Fruit fly (Drosophila melanogaster) whole organism, embryonic: ENCODE results near the gene Reck.

Experiments
- ATbp ChIP-seq: fragments of 200-800 bp; sonication (Bioruptor generic); optimal IDR thresholded peaks from 2 replicates; lab custom pipeline; 2017; ENCODE audit warnings: missing biosample characterization, mild to moderate bottlenecking, missing genetic modification characterization, missing genetic modification reagents
- CG10267 ChIP-seq: fragments of 200-800 bp; sonication (Bioruptor generic); optimal IDR thresholded peaks from 2 replicates; lab custom pipeline; 2018; ENCODE audit warnings: missing biosample characterization, mild to moderate bottlenecking, missing genetic modification characterization, moderate library complexity
- CG10274 ChIP-seq: fragments of 200-800 bp; sonication (Bioruptor generic); optimal IDR thresholded peaks from 3 replicates; lab custom pipeline; 2017; ENCODE audit warnings: missing biosample characterization, mild to moderate bottlenecking, missing genetic modification characterization
- CG10366 ChIP-seq: fragments of 200-800 bp; sonication (Bioruptor generic); IDR thresholded peaks from 2 replicates; pipeline ENCODE4 v1.3.6; 2022; ENCODE audit warnings: missing biosample characterization, missing genetic modification characterization
- CG10431 ChIP-seq: fragments of 200-800 bp; sonication (Bioruptor generic); optimal IDR thresholded peaks from 3 replicates; lab custom pipeline; 2018; ENCODE audit warnings: missing biosample characterization, mild to moderate bottlenecking, missing genetic modification characterization
- CG11085 ChIP-seq: fragments of 200-800 bp; sonication (Bioruptor generic); IDR thresholded peaks from 2 replicates; pipeline ENCODE4 v1.3.6; 2022; ENCODE audit warnings: missing biosample characterization, missing genetic modification characterization
- CG11247 ChIP-seq: fragments of 200-800 bp; sonication (Bioruptor generic); IDR thresholded peaks from 2 replicates; pipeline ENCODE4 v1.3.6; 2022; ENCODE audit warnings: missing biosample characterization, missing genetic modification characterization
- CG12942 ChIP-seq: fragments of 200-800 bp; sonication (Bioruptor generic); optimal IDR thresholded peaks from 3 replicates; lab custom pipeline; 2016; ENCODE audit warnings: missing biosample characterization, missing genetic modification characterization
- CG13296 ChIP-seq: fragments of 200-800 bp; sonication (Bioruptor generic); optimal IDR thresholded peaks from 3 replicates; lab custom pipeline; 2018; ENCODE audit warnings: missing biosample characterization, mild to moderate bottlenecking, missing genetic modification characterization
- CG14965 ChIP-seq: fragments of 200-800 bp; sonication (Bioruptor generic); optimal IDR thresholded peaks from 2 replicates; lab custom pipeline; 2016; ENCODE audit warnings: missing biosample characterization, missing genetic modification characterization, borderline replicate concordance
- CG1647 ChIP-seq: fragments of 200-800 bp; sonication (Bioruptor generic); optimal IDR thresholded peaks from 3 replicates; lab custom pipeline; 2016; ENCODE audit warnings: missing biosample characterization, missing genetic modification characterization
- CG16863 ChIP-seq: fragments of 200-800 bp; sonication (Bioruptor generic); optimal IDR thresholded peaks from 3 replicates; lab custom pipeline; 2016; ENCODE audit warnings: missing biosample characterization, missing genetic modification characterization
- CG17186 ChIP-seq: fragments of 200-800 bp; sonication (Bioruptor generic); optimal IDR thresholded peaks from 3 replicates; lab custom pipeline; 2017; ENCODE audit warnings: missing biosample characterization, missing genetic modification reagents, missing genetic modification characterization
- CG18262 ChIP-seq: fragments of 200-800 bp; optimal IDR thresholded peaks from 3 replicates; lab custom pipeline; 2019; ENCODE audit warnings: missing biosample characterization, mild to moderate bottlenecking, missing genetic modification characterization, moderate library complexity
- CG2129 ChIP-seq: fragments of 200-800 bp; sonication (Bioruptor generic); IDR thresholded peaks from 2 replicates; pipeline ENCODE4 v1.3.6; 2022; ENCODE audit warnings: missing biosample characterization, missing genetic modification characterization; ENCODE audit not compliant: partially characterized antibody
- CG3163 ChIP-seq: fragments of 200-800 bp; sonication (Bioruptor generic); optimal IDR thresholded peaks from 3 replicates; lab custom pipeline; 2016; ENCODE audit warnings: missing biosample characterization, missing genetic modification characterization
- CG32772 ChIP-seq: fragments of 200-800 bp; sonication (Bioruptor generic); IDR thresholded peaks from 2 replicates; pipeline ENCODE4 v1.3.6; 2022; ENCODE audit warnings: missing biosample characterization, missing genetic modification characterization
- CG3281 ChIP-seq: fragments of 200-800 bp; sonication (Bioruptor generic); optimal IDR thresholded peaks from 3 replicates; lab custom pipeline; 2017; ENCODE audit warnings: missing biosample characterization, mild to moderate bottlenecking, missing genetic modification characterization
- CG4617 ChIP-seq: fragments of 200-800 bp; sonication (Bioruptor generic); optimal IDR thresholded peaks from 3 replicates; lab custom pipeline; 2016; ENCODE audit warnings: missing biosample characterization, missing genetic modification characterization, borderline replicate concordance
- CG7271 ChIP-seq: fragments of 200-800 bp; sonication (Bioruptor generic); optimal IDR thresholded peaks from 2 replicates; lab custom pipeline; 2018; ENCODE audit warnings: missing biosample characterization, mild to moderate bottlenecking, missing genetic modification characterization, moderate library complexity
- CG7786 ChIP-seq: fragments of 200-800 bp; sonication (Bioruptor generic); optimal IDR thresholded peaks from 2 replicates; lab custom pipeline; 2016; ENCODE audit warnings: missing biosample characterization, missing genetic modification characterization
- CG7963 ChIP-seq: fragments of 200-800 bp; sonication (Bioruptor generic); IDR thresholded peaks from 3 replicates; pipeline ENCODE4 v1.3.6; 2022; ENCODE audit warnings: missing biosample characterization, missing genetic modification characterization; ENCODE audit not compliant: partially characterized antibody
- CG8944 ChIP-seq: fragments of 200-800 bp; sonication (Bioruptor generic); optimal IDR thresholded peaks from 3 replicates; lab custom pipeline; 2016; ENCODE audit warnings: missing biosample characterization, missing genetic modification characterization
- CG9609 ChIP-seq: fragments of 200-800 bp; sonication (Bioruptor generic); optimal IDR thresholded peaks from 3 replicates; lab custom pipeline; 2016; ENCODE audit warnings: missing biosample characterization, missing genetic modification characterization
- CG9797 ChIP-seq: fragments of 200-800 bp; sonication (Bioruptor generic); optimal IDR thresholded peaks from 3 replicates; lab custom pipeline; 2018; ENCODE audit warnings: missing biosample characterization, mild to moderate bottlenecking, missing genetic modification characterization
- Dref ChIP-seq: fragments of 200-800 bp; sonication (Bioruptor generic); IDR thresholded peaks from 2 replicates; pipeline ENCODE4 v1.3.6; 2022; ENCODE audit warnings: missing biosample characterization, missing genetic modification characterization
- H15 ChIP-seq: fragments of 200-800 bp; sonication (Bioruptor generic); IDR thresholded peaks from 3 replicates; pipeline ENCODE4 v1.3.6; 2022; ENCODE audit warnings: missing biosample characterization, missing genetic modification characterization
- Hsf ChIP-seq: fragments of 200-800 bp; sonication (Bioruptor generic); optimal IDR thresholded peaks from 3 replicates; lab custom pipeline; 2016; ENCODE audit warnings: missing biosample characterization, missing genetic modification characterization
- Jarid2 ChIP-seq: fragments of 200-800 bp; sonication (Bioruptor generic); optimal IDR thresholded peaks from 3 replicates; lab custom pipeline; 2017; ENCODE audit warnings: mild to moderate bottlenecking, missing biosample characterization, missing genetic modification reagents, missing genetic modification characterization
- MESR4 ChIP-seq: fragments of 200-800 bp; sonication (Bioruptor generic); optimal IDR thresholded peaks from 2 replicates; lab custom pipeline; 2018; ENCODE audit warnings: missing biosample characterization, mild to moderate bottlenecking, missing genetic modification characterization, moderate library complexity
- Six4 ChIP-seq: fragments of 200-800 bp; sonication (Bioruptor generic); optimal IDR thresholded peaks from 2 replicates; lab custom pipeline; 2016; ENCODE audit warnings: missing biosample characterization, missing genetic modification characterization
- Ssrp ChIP-seq: fragments of 200-800 bp; sonication (Bioruptor generic); optimal IDR thresholded peaks from 2 replicates; lab custom pipeline; 2018; ENCODE audit warnings: missing biosample characterization, mild to moderate bottlenecking, missing genetic modification characterization, moderate library complexity
- ase ChIP-seq: fragments of 200-800 bp; sonication (Bioruptor generic); IDR thresholded peaks from 3 replicates; pipeline ENCODE4 v1.3.6; 2022; ENCODE audit warnings: missing biosample characterization, missing genetic modification characterization
- caup ChIP-seq: fragments of 200-800 bp; sonication (Bioruptor generic); optimal IDR thresholded peaks from 3 replicates; lab custom pipeline; 2017; ENCODE audit warnings: missing biosample characterization, mild to moderate bottlenecking, missing genetic modification characterization, moderate library complexity; ENCODE audit not compliant: severe bottlenecking
- chinmo ChIP-seq: fragments of 200-800 bp; sonication (Bioruptor generic); IDR thresholded peaks from 4 replicates; pipeline ENCODE4 v1.3.6; 2022; ENCODE audit warnings: missing biosample characterization, missing genetic modification characterization; ENCODE audit not compliant: partially characterized antibody
- disco-r ChIP-seq: fragments of 200-800 bp; sonication (Bioruptor generic); optimal IDR thresholded peaks from 2 replicates; lab custom pipeline; 2016; ENCODE audit warnings: missing biosample characterization, missing genetic modification characterization
- emc ChIP-seq: fragments of 200-800 bp; sonication (Bioruptor generic); optimal IDR thresholded peaks from 2 replicates; lab custom pipeline; 2016; ENCODE audit warnings: missing biosample characterization, missing genetic modification characterization
- ems ChIP-seq: fragments of 200-800 bp; sonication (Bioruptor generic); optimal IDR thresholded peaks from 3 replicates; lab custom pipeline; 2016; ENCODE audit warnings: missing biosample characterization, missing genetic modification characterization
- gro ChIP-seq: fragments of 200-800 bp; sonication (Bioruptor generic); optimal IDR thresholded peaks from 2 replicates; lab custom pipeline; 2016; ENCODE audit warnings: missing biosample characterization, missing genetic modification characterization
- nerfin-1 ChIP-seq: fragments of 200-800 bp; sonication (Bioruptor generic); optimal IDR thresholded peaks from 3 replicates; lab custom pipeline; 2019; ENCODE audit warnings: missing biosample characterization, mild to moderate bottlenecking, missing genetic modification characterization, moderate library complexity
- pho ChIP-seq: fragments of 200-800 bp; sonication (Bioruptor generic); optimal IDR thresholded peaks from 2 replicates; lab custom pipeline; 2016; ENCODE audit warnings: missing biosample characterization, missing genetic modification characterization
- pzg ChIP-seq: fragments of 200-800 bp; sonication (Bioruptor generic); optimal IDR thresholded peaks from 3 replicates; lab custom pipeline; 2018; ENCODE audit warnings: missing biosample characterization, mild to moderate bottlenecking, missing genetic modification characterization, moderate library complexity
- slou ChIP-seq: fragments of 200-800 bp; sonication (Bioruptor generic); optimal IDR thresholded peaks from 3 replicates; lab custom pipeline; 2016; ENCODE audit warnings: missing biosample characterization, missing genetic modification characterization
- tio ChIP-seq: fragments of 200-800 bp; sonication (Bioruptor generic); optimal IDR thresholded peaks from 2 replicates; lab custom pipeline; 2017; ENCODE audit warnings: missing biosample characterization, missing genetic modification characterization, inconsistent platforms
- trh ChIP-seq: fragments of 200-800 bp; sonication (Bioruptor generic); optimal IDR thresholded peaks from 2 replicates; lab custom pipeline; 2016; ENCODE audit warnings: missing biosample characterization, missing genetic modification characterization
- usp ChIP-seq: fragments of >200 bp; optimal IDR thresholded peaks from 2 replicates; lab custom pipeline; 2017; ENCODE audit warnings: missing biosample characterization, missing genetic modification characterization
- vnd ChIP-seq: fragments of 200-800 bp; sonication (Bioruptor generic); IDR thresholded peaks from 3 replicates; pipeline ENCODE4 v1.3.6; 2022; ENCODE audit warnings: missing biosample characterization, missing genetic modification characterization; ENCODE audit not compliant: partially characterized antibody
- wdn ChIP-seq: fragments of 200-800 bp; sonication (Bioruptor generic); IDR thresholded peaks from 2 replicates; pipeline ENCODE4 v1.3.6; 2022; ENCODE audit warnings: missing biosample characterization, missing genetic modification characterization

Gene Reck

dm6 chr3L:14977536-14978495 lies 36.0 kb downstream of the Reck start (continued):
- no peak for TF ChIP-seq CG3281 (GFP tag; lab: Kevin White, UChicago)
- TF ChIP-seq CG7963 (GFP tag; lab: Robert Waterston, UW) = no peak
- no peak for TF ChIP-seq CG1647 (GFP tag; lab: Kevin White, UChicago)
- TF ChIP-seq H15 = peak; percentile 23; the same call in 1 of the 3 replicates
- peak; percentile 8 for TF ChIP-seq CG12942
- TF ChIP-seq pho (GFP tag; lab: Kevin White, UChicago) = no peak
- TF ChIP-seq CG14965 (GFP tag; lab: Kevin White, UChicago) = no peak
- TF ChIP-seq ATbp (GFP tag; lab: Kevin White, UChicago) = no peak
- TF ChIP-seq CG7786 = peak; percentile 32
- peak; percentile 27 for TF ChIP-seq CG10431 (GFP tag; lab: Kevin White, UChicago)
- TF ChIP-seq Dref (GFP tag; lab: Robert Waterston, UW) = no peak
- peak; percentile 24 for TF ChIP-seq Six4 (GFP tag; lab: Kevin White, UChicago)
- TF ChIP-seq nerfin-1 (tag; lab: Kevin White, UChicago) = no peak
- no peak for TF ChIP-seq CG7271 (tag; lab: Kevin White, UChicago)
- TF ChIP-seq CG3163 (GFP tag; lab: Kevin White, UChicago) = no peak
- TF ChIP-seq CG11247 (GFP tag; lab: Robert Waterston, UW) = no peak
- no peak for TF ChIP-seq pzg (GFP tag; lab: Kevin White, UChicago)
- peak; percentile 3 for TF ChIP-seq CG4617 (GFP tag; lab: Kevin White, UChicago)
- no peak for TF ChIP-seq CG16863 (GFP tag; lab: Kevin White, UChicago)
- TF ChIP-seq ase (GFP tag; lab: Robert Waterston, UW) = no peak
- no peak for TF ChIP-seq slou (GFP tag; lab: Kevin White, UChicago)
- TF ChIP-seq vnd (GFP tag; lab: Robert Waterston, UW) = no peak
- TF ChIP-seq usp (GFP tag; lab: Kevin White, UChicago) = no peak
- peak; percentile 47 for TF ChIP-seq CG10267
- TF ChIP-seq CG13296 (GFP tag; lab: Kevin White, UChicago) = no peak
- no peak for TF ChIP-seq CG17186 (GFP tag; lab: Kevin White, UChicago)
- no peak for TF ChIP-seq CG9797 (GFP tag; lab: Kevin White, UChicago)
- peak; percentile 42 for TF ChIP-seq CG8944 (GFP tag; lab: Kevin White, UChicago)
- TF ChIP-seq tio (GFP tag; lab: Kevin White, UChicago) = peak; percentile 72
- peak; percentile 93 for TF ChIP-seq Jarid2 (GFP tag; lab: Kevin White, UChicago)
- no peak for TF ChIP-seq CG11085 (GFP tag; lab: Robert Waterston, UW)
- TF ChIP-seq wdn = 0 out of 2 replicates have a peak, but pooled peaks have one; percentile 15
- TF ChIP-seq gro = no peak
- TF ChIP-seq chinmo (GFP tag; lab: Robert Waterston, UW) = no peak; the same call in 2 of the 4 replicates
- TF ChIP-seq CG18262 = peak; percentile 91
- TF ChIP-seq caup (GFP tag; lab: Kevin White, UChicago) = no peak
- no peak for TF ChIP-seq emc
- TF ChIP-seq CG9609 (GFP tag; lab: Kevin White, UChicago) = no peak
- no peak for TF ChIP-seq CG2129
- no peak for TF ChIP-seq CG10274 (GFP tag; lab: Kevin White, UChicago)
- TF ChIP-seq ems = peak; percentile 29
- no peak; the same call in 1 of the 2 replicates for TF ChIP-seq CG10366 (GFP tag; lab: Robert Waterston, UW)
- TF ChIP-seq CG32772 (GFP tag; lab: Robert Waterston, UW) = peak; percentile 36; the same call in 1 of the 2 replicates
- TF ChIP-seq MESR4 (GFP tag; lab: Kevin White, UChicago) = no peak
- peak; percentile 69 for TF ChIP-seq Ssrp (tag; lab: Kevin White, UChicago)
- peak; percentile 43 for TF ChIP-seq Hsf (GFP tag; lab: Kevin White, UChicago)
- no peak for TF ChIP-seq trh (GFP tag; lab: Kevin White, UChicago)
- no peak for TF ChIP-seq disco-r (GFP tag; lab: Kevin White, UChicago)
